Fruit fly (Drosophila melanogaster) S2 (cell line): ENCODE measurements around the gene HP1D3csd.

Experiments used
- CG8478 ChIP-seq: fragments of >200 bp; optimal IDR thresholded peaks from 2 replicates; lab custom pipeline; 2018
- CTCF ChIP-seq, 2 experiments: fragments of >200 bp; optimal IDR thresholded peaks; 2 replicates each; lab custom pipeline; 2018

DNA sequence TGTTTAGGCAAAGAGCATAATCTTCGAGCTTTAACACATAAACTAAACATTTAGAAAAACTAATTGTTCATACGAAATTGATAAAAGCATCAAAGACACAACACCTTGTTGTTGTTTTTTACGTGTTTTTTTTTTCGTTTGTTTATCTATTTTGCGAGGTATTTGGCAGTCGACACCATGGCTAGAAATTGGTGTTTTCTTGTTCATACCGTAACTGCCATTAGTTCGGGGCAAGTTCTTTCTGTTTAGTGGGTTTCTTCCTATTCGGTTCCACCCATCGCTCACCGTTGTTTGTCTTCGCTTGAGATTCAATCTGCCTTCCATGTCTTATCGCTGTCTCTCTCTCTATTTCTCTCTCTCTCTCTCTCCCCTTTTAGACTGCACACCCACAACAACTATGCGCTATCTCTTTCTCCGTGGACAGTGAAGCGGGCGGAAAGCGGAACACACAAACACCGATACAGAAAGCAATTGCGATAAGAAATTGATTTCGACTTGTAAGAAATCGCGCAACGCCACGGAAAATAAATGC, 43.5 kb upstream of the HP1D3csd start:
- TF ChIP-seq CG8478 (lab: Kevin White, UChicago), result no peak
- no peak for TF ChIP-seq CTCF (optimal IDR thresholded peaks at IDR 0.05; lab: Kevin White, UChicago)
